Worm (Caenorhabditis elegans): ENCODE results near the gene Y32F6A.4.

Gene Y32F6A.4

ce11 chrV:10388318-10388717 is 45.5 kb downstream of the Y32F6A.4 start, which contains the start of gene AC3.5:
Gene AC3.5 (plus strand): TSS chrV:10388527.
- TF ChIP-seq unc-98 (GFP tag; IDR thresholded peaks at IDR 0.05) (no peak), lin-14 (GFP tag; optimal IDR thresholded peaks at IDR 0.05) (no peak), nhr-85 (tag) (peak; percentile 61)

DNA sequence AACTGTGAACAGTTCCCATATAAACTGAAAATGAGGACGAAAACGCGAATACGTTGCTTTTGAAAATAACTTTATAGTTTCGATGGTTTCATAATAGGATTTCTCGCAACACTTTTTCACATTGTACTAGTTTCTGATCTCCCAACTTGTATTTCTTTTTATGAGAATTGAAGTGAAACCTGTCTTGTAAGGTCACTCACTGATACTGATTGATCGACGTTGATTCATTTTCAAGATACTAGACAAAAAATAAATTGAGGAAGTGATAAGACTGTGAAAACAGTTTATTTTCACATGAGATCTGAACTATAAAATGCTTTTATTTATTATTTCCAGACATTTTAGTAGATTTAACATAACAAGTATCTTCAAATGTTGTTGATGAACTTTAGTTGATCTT is 46.5 kb downstream of the Y32F6A.4 start:
- peak; percentile 35 for TF ChIP-seq nhr-20 (tag; optimal IDR thresholded peaks at IDR 0.05)
- TF ChIP-seq grh-1 (GFP tag; IDR thresholded peaks at IDR 0.05): peak; percentile 32; the same call in 1 of the 2 replicates
- TF ChIP-seq aly-2 (tag; optimal IDR thresholded peaks at IDR 0.05): no peak
- TF ChIP-seq elt-3 (tag; optimal IDR thresholded peaks at IDR 0.05): peak; percentile 47 to 85 (median 66)
- no peak for TF ChIP-seq tlp-1 (tag; optimal IDR thresholded peaks at IDR 0.05)
- peak; percentile 86 for TF ChIP-seq nhr-85 (tag)
- peak; percentile 57 for TF ChIP-seq lin-14 (GFP tag; optimal IDR thresholded peaks at IDR 0.05)
- no peak for TF ChIP-seq zag-1 (tag; optimal IDR thresholded peaks at IDR 0.05)
- no peak for TF ChIP-seq nhr-237 (tag; optimal IDR thresholded peaks at IDR 0.05)
- TF ChIP-seq mef-2 (tag; optimal IDR thresholded peaks at IDR 0.05): no peak
- TF ChIP-seq lsy-2 (tag; optimal IDR thresholded peaks at IDR 0.05): peak in 1 of 2 experiments; percentile 5
- peak; percentile 29 for TF ChIP-seq blmp-1 (tag; optimal IDR thresholded peaks at IDR 0.05)
- no peak for TF ChIP-seq snpc-4 (tag; optimal IDR thresholded peaks at IDR 0.05)

DNA sequence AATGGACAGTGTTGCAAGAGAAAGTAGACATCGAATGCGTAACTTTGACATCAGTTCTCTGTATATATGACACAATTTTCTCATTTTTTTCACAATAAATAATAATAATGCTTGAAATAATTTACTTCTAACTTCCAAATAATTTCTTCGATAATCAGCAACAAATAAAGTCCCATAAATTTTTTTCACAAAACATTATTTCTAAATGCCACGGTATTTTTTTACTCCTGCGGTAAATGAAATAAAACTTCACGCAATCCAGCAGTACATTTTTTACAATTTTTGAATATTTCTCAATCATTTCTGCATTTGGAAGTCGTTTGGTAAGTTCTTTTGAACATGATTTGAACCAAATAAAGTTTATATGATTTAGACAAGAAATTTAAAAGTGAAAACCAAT is 49.9 kb downstream of the Y32F6A.4 start, which contains the start of gene spe-10:
TSS of gene spe-10 (plus strand) at position 301 of the 400 bp plus-strand sequence.
- TF ChIP-seq efl-3 (GFP tag; optimal IDR thresholded peaks at IDR 0.05) (no peak), lin-13 (GFP tag; optimal IDR thresholded peaks at IDR 0.05) (no peak), sup-37 (GFP tag; optimal IDR thresholded peaks at IDR 0.05) (no peak)

ce11 chrV:10382142-10382541 is 51.7 kb downstream of the Y32F6A.4 start, which contains the start of gene pqn-2:
Gene pqn-2 (plus strand): TSS chrV:10382442.
- TF ChIP-seq mab-9 (GFP tag; IDR thresholded peaks at IDR 0.05): no peak
- no peak for TF ChIP-seq nhr-84 (tag; optimal IDR thresholded peaks at IDR 0.05)
- TF ChIP-seq alr-1 (tag; optimal IDR thresholded peaks at IDR 0.05; ENCODE audit: borderline replicate concordance): no peak
- no peak for TF ChIP-seq unc-30 (tag; optimal IDR thresholded peaks at IDR 0.05)
- TF ChIP-seq mep-1 (tag; optimal IDR thresholded peaks at IDR 0.05): no peak
- TF ChIP-seq lir-3 (tag; optimal IDR thresholded peaks at IDR 0.05; ENCODE audit: poor library complexity): no peak
- TF ChIP-seq nhr-28 (tag; optimal IDR thresholded peaks at IDR 0.05): no peak
- no peak for TF ChIP-seq zip-4 (GFP tag; optimal IDR thresholded peaks at IDR 0.05)

- TF ChIP-seq nhr-237 (tag; optimal IDR thresholded peaks at IDR 0.05): no peak
- TF ChIP-seq dpl-1 (GFP tag; optimal IDR thresholded peaks at IDR 0.05): no peak
- no peak for TF ChIP-seq isw-1 (GFP tag; IDR thresholded peaks at IDR 0.05)
- TF ChIP-seq egl-13 (tag; optimal IDR thresholded peaks at IDR 0.05): no peak
- TF ChIP-seq fkh-8 (tag; optimal IDR thresholded peaks at IDR 0.05): no peak
- no peak for TF ChIP-seq jun-1 (tag; optimal IDR thresholded peaks at IDR 0.05)
- no peak for TF ChIP-seq nhr-90 (tag; optimal IDR thresholded peaks at IDR 0.05; ENCODE audit: poor library complexity)
- no peak for TF ChIP-seq ceh-88 (GFP tag; IDR thresholded peaks at IDR 0.05)
- no peak for TF ChIP-seq lin-39 (tag; optimal IDR thresholded peaks at IDR 0.05)
- no peak for TF ChIP-seq ceh-82 (tag; optimal IDR thresholded peaks at IDR 0.05)
- TF ChIP-seq nhr-85 (tag): no peak
- TF ChIP-seq nhr-77 (tag; optimal IDR thresholded peaks at IDR 0.05): no peak
- TF ChIP-seq tlp-1 (tag; optimal IDR thresholded peaks at IDR 0.05): no peak
- no peak for TF ChIP-seq mef-2 (tag; optimal IDR thresholded peaks at IDR 0.05)
Observed at ce11 chrV:10381726-10382125, 52.1 kb downstream of the Y32F6A.4 start, which contains the start of gene abu-1. Gene abu-1 (minus strand): TSS chrV:10381826.
